Fruit fly (Drosophila melanogaster) whole organism, prepupa: ENCODE results near the gene CG34398.

ENCODE experiments used
- Blimp-1 ChIP-seq: fragments of 200-800 bp; sonication (Bioruptor generic); optimal IDR thresholded peaks from 3 replicates; lab custom pipeline; 2017; ENCODE audit warnings: missing biosample characterization, missing genetic modification characterization, mild to moderate bottlenecking, moderate library complexity, missing genetic modification reagents
- CG10669 ChIP-seq: fragments of 200-800 bp; sonication (Bioruptor generic); optimal IDR thresholded peaks from 3 replicates; lab custom pipeline; 2018; ENCODE audit warnings: missing biosample characterization, mild to moderate bottlenecking, missing genetic modification characterization, moderate library complexity
- CG15336 ChIP-seq: fragments of 200-800 bp; sonication (Bioruptor generic); IDR thresholded peaks from 2 replicates; pipeline ENCODE4 v1.3.6; 2022; ENCODE audit warnings: missing biosample characterization, missing genetic modification characterization
- CG1621 ChIP-seq: fragments of 200-800 bp; sonication (Bioruptor generic); optimal IDR thresholded peaks from 3 replicates; lab custom pipeline; 2018; ENCODE audit warnings: missing biosample characterization, mild to moderate bottlenecking, missing genetic modification characterization
- CG16779 ChIP-seq: fragments of 200-800 bp; sonication (Bioruptor generic); optimal IDR thresholded peaks from 3 replicates; lab custom pipeline; 2017; ENCODE audit warnings: missing biosample characterization, mild to moderate bottlenecking, missing genetic modification characterization
- CG3032 ChIP-seq: fragments of 200-800 bp; optimal IDR thresholded peaks from 2 replicates; lab custom pipeline; 2019; ENCODE audit warnings: missing biosample characterization, mild to moderate bottlenecking, missing genetic modification characterization, moderate library complexity
- CG31627 ChIP-seq: fragments of 200-800 bp; sonication (Bioruptor generic); optimal IDR thresholded peaks from 3 replicates; lab custom pipeline; 2016; ENCODE audit warnings: missing biosample characterization, missing genetic modification characterization
- CG34406 ChIP-seq: fragments of 200-800 bp; sonication (Bioruptor generic); optimal IDR thresholded peaks from 3 replicates; lab custom pipeline; 2016; ENCODE audit warnings: missing biosample characterization, missing genetic modification characterization
- CG3919 ChIP-seq: fragments of 200-800 bp; sonication (Bioruptor generic); optimal IDR thresholded peaks from 3 replicates; lab custom pipeline; 2016; ENCODE audit warnings: missing biosample characterization, missing genetic modification characterization
- CG4318 ChIP-seq: fragments of 200-800 bp; sonication (Bioruptor generic); optimal IDR thresholded peaks from 3 replicates; lab custom pipeline; 2017; ENCODE audit warnings: missing biosample characterization, mild to moderate bottlenecking, missing genetic modification characterization
- CG6163 ChIP-seq: fragments of 200-800 bp; sonication (Bioruptor generic); IDR thresholded peaks from 3 replicates; pipeline ENCODE4 v1.3.6; 2022; ENCODE audit warnings: missing biosample characterization, missing genetic modification characterization
- CG6276 ChIP-seq: fragments of 200-800 bp; sonication (Bioruptor generic); optimal IDR thresholded peaks from 2 replicates; lab custom pipeline; 2017; ENCODE audit warnings: missing biosample characterization, mild to moderate bottlenecking, missing genetic modification characterization
- CG6808 ChIP-seq: fragments of 200-800 bp; sonication (Bioruptor generic); optimal IDR thresholded peaks from 3 replicates; lab custom pipeline; 2017; ENCODE audit warnings: missing biosample characterization, missing genetic modification characterization, mild to moderate bottlenecking, moderate library complexity, missing genetic modification reagents
- CG6854 ChIP-seq: fragments of 200-800 bp; sonication (Bioruptor generic); optimal IDR thresholded peaks from 2 replicates; lab custom pipeline; 2017; ENCODE audit warnings: missing biosample characterization, mild to moderate bottlenecking, missing genetic modification characterization
- CG7368 ChIP-seq: fragments of 200-800 bp; sonication (Bioruptor generic); optimal IDR thresholded peaks from 3 replicates; lab custom pipeline; 2016; ENCODE audit warnings: missing biosample characterization, missing genetic modification characterization
- CG8119 ChIP-seq: fragments of 200-800 bp; sonication (Bioruptor generic); IDR thresholded peaks from 3 replicates; pipeline ENCODE4 v1.3.6; 2022; ENCODE audit warnings: missing biosample characterization, missing genetic modification characterization
- CG8632 ChIP-seq: fragments of 200-800 bp; sonication (Bioruptor generic); optimal IDR thresholded peaks from 3 replicates; lab custom pipeline; 2016; ENCODE audit warnings: missing biosample characterization, missing genetic modification characterization
- CG9139 ChIP-seq: fragments of 200-800 bp; sonication (Bioruptor generic); optimal IDR thresholded peaks from 3 replicates; lab custom pipeline; 2017; ENCODE audit warnings: missing biosample characterization, mild to moderate bottlenecking, missing genetic modification characterization
- Eip78C ChIP-seq: fragments of 200-800 bp; sonication (Bioruptor generic); peaks from one replicate; lab custom pipeline; 2016; ENCODE audit warnings: missing biosample characterization, missing genetic modification characterization
- Eip93F ChIP-seq: fragments of 200-800 bp; sonication (Bioruptor generic); optimal IDR thresholded peaks from 2 replicates; lab custom pipeline; 2016; ENCODE audit warnings: missing biosample characterization, mild to moderate bottlenecking, missing genetic modification characterization
- Hr39 ChIP-seq: fragments of 200-800 bp; sonication (Bioruptor generic); optimal IDR thresholded peaks from 2 replicates; lab custom pipeline; 2016; ENCODE audit warnings: missing biosample characterization, missing genetic modification characterization
- Hr4 ChIP-seq: fragments of 200-800 bp; sonication (Bioruptor generic); optimal IDR thresholded peaks from 3 replicates; lab custom pipeline; 2016; ENCODE audit warnings: missing biosample characterization, missing genetic modification characterization
- cyc ChIP-seq: fragments of 200-800 bp; sonication (Bioruptor generic); optimal IDR thresholded peaks from 3 replicates; lab custom pipeline; 2016; ENCODE audit warnings: missing biosample characterization, missing genetic modification characterization
- dac ChIP-seq: fragments of 200-800 bp; sonication (Bioruptor generic); optimal IDR thresholded peaks from 2 replicates; lab custom pipeline; 2017; ENCODE audit warnings: missing biosample characterization, mild to moderate bottlenecking, missing genetic modification characterization
- dsx ChIP-seq: fragments of 200-800 bp; optimal IDR thresholded peaks from 3 replicates; lab custom pipeline; 2019; ENCODE audit warnings: missing biosample characterization, mild to moderate bottlenecking, missing genetic modification characterization, moderate library complexity; ENCODE audit not compliant: poor library complexity, severe bottlenecking
- eg ChIP-seq: fragments of 200-800 bp; sonication (Bioruptor generic); IDR thresholded peaks from 3 replicates; pipeline ENCODE4 v1.3.6; 2022; ENCODE audit warnings: missing biosample characterization, missing genetic modification characterization
- esn ChIP-seq: fragments of 200-800 bp; sonication (Bioruptor generic); optimal IDR thresholded peaks from 2 replicates; lab custom pipeline; 2016; ENCODE audit warnings: missing biosample characterization, mild to moderate bottlenecking, missing genetic modification characterization, moderate library complexity
- fkh ChIP-seq: fragments of 200-800 bp; sonication (Bioruptor generic); optimal IDR thresholded peaks from 3 replicates; lab custom pipeline; 2017; ENCODE audit warnings: missing biosample characterization, mild to moderate bottlenecking, missing genetic modification characterization, moderate library complexity
- net ChIP-seq: fragments of 200-800 bp; sonication (Bioruptor generic); optimal IDR thresholded peaks from 3 replicates; lab custom pipeline; 2016; ENCODE audit warnings: missing biosample characterization, missing genetic modification characterization
- spab ChIP-seq: fragments of 200-800 bp; sonication (Bioruptor generic); optimal IDR thresholded peaks from 2 replicates; lab custom pipeline; 2017; ENCODE audit warnings: missing biosample characterization, mild to moderate bottlenecking, missing genetic modification characterization, missing genetic modification reagents
- ss ChIP-seq, 2 experiments: fragments of 200-800 bp; sonication (Bioruptor generic); optimal IDR thresholded peaks; 2 replicates in 1 of 2; 3 replicates in 1 of 2; lab custom pipeline; 2017 to 2018; ENCODE audit warnings: mild to moderate bottlenecking in 2 of 2, missing biosample characterization in 2 of 2, missing genetic modification characterization in 2 of 2, moderate library complexity in 1 of 2
- svp ChIP-seq: fragments of 200-800 bp; sonication (Bioruptor generic); peaks from one replicate; lab custom pipeline; 2016; ENCODE audit warnings: missing biosample characterization, missing genetic modification characterization
- topi ChIP-seq: fragments of 200-800 bp; sonication (Bioruptor generic); optimal IDR thresholded peaks from 3 replicates; lab custom pipeline; 2016; ENCODE audit warnings: missing biosample characterization, missing genetic modification characterization

The CG34398 gene

DNA sequence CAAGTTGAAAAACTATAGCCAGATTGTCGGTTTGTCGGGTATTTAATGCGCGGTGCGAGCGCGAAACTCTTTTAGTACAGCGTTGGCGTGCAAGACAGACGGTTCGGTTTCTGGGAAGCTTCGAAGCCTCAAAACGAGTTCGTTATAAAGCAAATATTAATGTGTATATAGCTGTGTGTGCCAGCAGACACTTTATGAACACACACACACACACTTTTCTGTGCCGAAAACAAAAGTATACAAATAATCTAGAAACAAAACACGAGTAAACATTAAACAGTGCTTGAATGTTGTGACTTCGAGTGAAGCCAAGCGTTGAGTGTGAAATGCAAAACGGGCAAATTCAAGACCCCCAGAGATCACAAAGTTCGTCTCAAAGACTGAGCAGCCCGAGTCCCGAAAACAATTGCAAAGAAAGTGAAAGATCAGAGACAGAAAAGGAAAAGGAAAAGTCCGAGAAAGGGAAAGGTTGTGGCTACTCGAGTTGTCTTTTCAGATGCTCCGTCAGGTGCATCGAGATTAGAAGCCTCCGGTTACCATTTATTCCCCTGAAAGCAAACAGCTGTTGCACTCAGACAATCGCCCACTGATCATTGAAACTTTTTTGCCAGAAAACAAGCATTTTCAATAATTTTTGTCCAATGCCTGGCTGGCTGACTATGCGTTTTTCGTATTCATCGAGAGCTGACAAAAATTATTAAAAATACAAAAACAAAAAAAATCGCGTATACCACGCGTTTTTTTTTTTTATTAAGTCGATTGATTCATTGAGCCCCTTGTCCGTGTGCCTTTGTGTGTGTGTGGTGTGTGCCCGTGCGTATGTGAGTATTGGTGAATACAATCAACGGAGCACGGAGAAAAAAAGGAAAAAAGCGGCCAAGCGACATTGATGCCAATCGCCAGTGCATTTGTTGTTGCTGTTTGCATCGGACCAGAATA lies at the start of gene CG34398:
Gene CG34398 (plus strand): TSS at position 73 of the 939 bp plus-strand sequence.
- peak; percentile 18 for TF ChIP-seq CG9139 (GFP tag; lab: Kevin White, UChicago)
- no peak for TF ChIP-seq CG16779 (tag; lab: Kevin White, UChicago)
- peak; percentile 55 for TF ChIP-seq svp (GFP tag; lab: Kevin White, UChicago)
- no peak for TF ChIP-seq spab (GFP tag; lab: Kevin White, UChicago)
- peak; percentile 74 for TF ChIP-seq fkh (GFP tag; lab: Kevin White, UChicago)
- peak; percentile 76 for TF ChIP-seq Blimp-1 (GFP tag; lab: Kevin White, UChicago)
- peak; percentile 59 for TF ChIP-seq CG6163 (GFP tag; lab: Robert Waterston, UW)
- peak; percentile 29; the same call in 1 of the 2 replicates for TF ChIP-seq CG15336 (GFP tag; lab: Robert Waterston, UW)
- peak; percentile 35 for TF ChIP-seq Eip78C (GFP tag; lab: Kevin White, UChicago)
- TF ChIP-seq CG6808, result peak; percentile 34
- TF ChIP-seq CG1621, result no peak
- peak; percentile 14 for TF ChIP-seq dsx (GFP tag; lab: Kevin White, UChicago)
- peak; percentile 33 to 42 for TF ChIP-seq ss (GFP tag; optimal IDR thresholded peaks at IDR 0.05; lab: Kevin White, UChicago)
- TF ChIP-seq CG6276 (GFP tag; lab: Kevin White, UChicago), result peak; percentile 2
- no peak for TF ChIP-seq CG3919 (GFP tag; lab: Kevin White, UChicago)
- no peak for TF ChIP-seq cyc
- TF ChIP-seq CG8119 (GFP tag; lab: Robert Waterston, UW), result 0 out of 3 replicates have a peak, but pooled peaks have one; percentile 15
- TF ChIP-seq, all 60 proteins: peak for 12

DNA sequence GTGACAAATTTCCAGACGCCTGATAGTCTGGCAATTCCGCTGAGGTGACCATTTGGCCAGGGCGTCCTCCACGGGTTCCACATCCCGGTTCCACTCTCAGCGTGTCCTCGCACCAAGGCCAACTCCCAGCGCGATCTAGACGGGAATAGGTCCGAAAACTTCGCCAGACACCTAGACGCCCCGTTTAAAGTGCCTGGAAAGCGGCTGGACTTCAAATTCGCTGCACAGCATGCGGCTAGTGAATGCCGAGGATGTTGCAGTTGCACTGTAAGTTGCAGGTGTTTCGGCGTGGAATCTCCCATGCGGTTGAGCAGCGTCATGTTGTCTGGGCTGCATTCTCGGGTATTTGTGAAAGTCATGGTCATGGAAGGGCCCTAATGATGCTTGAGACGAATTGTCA lies 49.4 kb upstream of the CG34398 start:
- TF ChIP-seq esn (GFP tag; lab: Kevin White, UChicago) (no peak), fkh (GFP tag; lab: Kevin White, UChicago) (no peak), CG6854 (GFP tag; lab: Kevin White, UChicago) (no peak)

DNA sequence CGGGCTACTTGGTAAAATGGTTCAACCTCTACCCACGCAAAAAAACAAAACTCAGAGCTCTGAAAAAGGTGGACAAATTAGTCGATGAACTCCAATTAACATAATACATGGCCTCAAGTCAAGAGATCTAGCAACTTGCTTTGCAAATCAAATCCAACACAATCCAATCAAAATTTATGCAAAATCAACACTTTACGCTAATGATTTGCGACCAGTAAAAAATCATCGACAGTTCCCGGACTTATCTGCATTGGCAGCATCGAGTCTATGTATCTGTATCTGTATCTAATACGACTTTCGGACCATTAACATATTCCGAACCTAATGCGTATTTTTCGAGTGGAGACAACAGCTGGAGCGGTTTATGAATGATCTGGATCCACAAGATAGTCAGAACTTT lies 47.5 kb upstream of the CG34398 start:
- no peak for TF ChIP-seq Eip93F
- no peak for TF ChIP-seq net (GFP tag; lab: Kevin White, UChicago)
- TF ChIP-seq CG10669 (GFP tag; lab: Kevin White, UChicago), result no peak
- TF ChIP-seq ss (GFP tag; optimal IDR thresholded peaks at IDR 0.05; lab: Kevin White, UChicago), result no peak
- no peak for TF ChIP-seq Hr39 (GFP tag; lab: Kevin White, UChicago)
- no peak for TF ChIP-seq CG4318 (GFP tag; lab: Kevin White, UChicago)
- no peak for TF ChIP-seq CG8632 (GFP tag; lab: Kevin White, UChicago)
- TF ChIP-seq topi (GFP tag; lab: Kevin White, UChicago), result no peak
- TF ChIP-seq CG7368 (GFP tag; lab: Kevin White, UChicago), result no peak

DNA sequence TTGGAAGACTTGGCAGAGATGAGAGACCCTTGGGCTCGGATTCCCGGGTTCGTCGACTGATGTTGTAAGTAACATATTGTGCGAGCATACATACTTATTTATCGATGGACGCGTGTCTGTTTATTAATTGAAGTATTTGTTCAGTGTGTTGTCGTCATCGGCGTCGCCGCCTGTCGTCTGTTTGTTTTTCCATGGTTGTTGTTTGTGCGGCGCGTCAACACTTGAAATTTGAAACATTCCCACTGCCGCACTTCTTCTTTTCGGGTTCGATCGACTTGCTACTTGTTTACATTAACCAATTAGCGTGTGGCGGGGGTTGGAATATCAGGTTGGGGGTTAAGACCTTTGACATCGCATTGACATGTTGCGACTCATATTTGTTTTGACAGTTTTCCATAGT lies 46.4 kb upstream of the CG34398 start:
- TF ChIP-seq fkh (GFP tag; lab: Kevin White, UChicago) (peak; percentile 99), CG10669 (GFP tag; lab: Kevin White, UChicago) (no peak), cyc (no peak), CG3032 (no peak), CG8119 (GFP tag; lab: Robert Waterston, UW) (no peak), Hr4 (GFP tag; lab: Kevin White, UChicago) (no peak), Hr39 (GFP tag; lab: Kevin White, UChicago) (no peak), Blimp-1 (GFP tag; lab: Kevin White, UChicago) (no peak), net (GFP tag; lab: Kevin White, UChicago) (no peak), dsx (GFP tag; lab: Kevin White, UChicago) (no peak), Eip93F (no peak), CG34406 (GFP tag; lab: Kevin White, UChicago) (no peak), CG31627 (GFP tag; lab: Kevin White, UChicago) (no peak), CG15336 (GFP tag; lab: Robert Waterston, UW) (no peak), dac (GFP tag; lab: Kevin White, UChicago) (no peak), eg (no peak), Eip78C (GFP tag; lab: Kevin White, UChicago) (peak; percentile 29)
